Worm (Caenorhabditis elegans) whole organism, L4/young adult: Measurements from ENCODE around the gene oac-50.

ENCODE experiments used
- W03F9.2 ChIP-seq: fragments of 150-350 bp; optimal IDR thresholded peaks from 2 replicates; lab custom pipeline; 2014; ENCODE audit warnings: missing biosample characterization, missing genetic modification characterization
- dao-5 ChIP-seq: sonication (generic microtip); optimal IDR thresholded peaks from 2 replicates; lab custom pipeline; 2016; ENCODE audit warnings: missing genotype, missing genetic modification characterization, moderate library complexity, missing compliant biosample characterization
- him-1 ChIP-seq: sonication (generic microtip); optimal IDR thresholded peaks from 2 replicates; lab custom pipeline; 2016; ENCODE audit warnings: missing genotype, missing genetic modification reagents, missing genetic modification characterization, missing compliant biosample characterization

ce11 chrV:9056253-9056652 lies 17.1 kb downstream of the oac-50 start, which contains the start of gene C25E10.10:
- TF ChIP-seq him-1 (tag; lab: Kevin White, UChicago) (no peak), dao-5 (tag; lab: Kevin White, UChicago) (no peak), W03F9.2 (tag; lab: Kevin White, UChicago) (no peak)
